Fruit fly (Drosophila melanogaster) Kc167 (cell line): ENCODE data around the gene saturn.

Experiments
- Myc ChIP-seq: fragments of >200 bp; optimal IDR thresholded peaks from 2 replicates; lab custom pipeline; 2017; ENCODE audit warnings: missing external identifiers
- Sin3A ChIP-seq: fragments of >200 bp; optimal IDR thresholded peaks from 2 replicates; lab custom pipeline; 2018; ENCODE audit warnings: missing external identifiers
- h ChIP-seq: fragments of >200 bp; optimal IDR thresholded peaks from 3 replicates; lab custom pipeline; 2018; ENCODE audit warnings: missing external identifiers
- insv ChIP-seq: fragments of >200 bp; optimal IDR thresholded peaks from 3 replicates; lab custom pipeline; 2018; ENCODE audit warnings: missing external identifiers
- psq ChIP-seq: fragments of >200 bp; optimal IDR thresholded peaks from 2 replicates; lab custom pipeline; 2017; ENCODE audit warnings: missing external identifiers
- ttk ChIP-seq: sonication (Bioruptor generic); optimal IDR thresholded peaks from 2 replicates; lab custom pipeline; 2017; ENCODE audit warnings: missing external identifiers

- TF ChIP-seq psq (lab: Kevin White, UChicago) = no peak
- no peak for TF ChIP-seq ttk (lab: Kevin White, UChicago)
- no peak for TF ChIP-seq h (lab: Kevin White, UChicago)
- no peak for TF ChIP-seq Sin3A
- TF ChIP-seq Myc (lab: Kevin White, UChicago) = no peak
- TF ChIP-seq insv (lab: Kevin White, UChicago) = no peak
Measured at dm6 chr3L:14161951-14162350, 41.2 kb upstream of the saturn start.
